Worm (Caenorhabditis elegans) whole organism, L4 larva: ENCODE measurements around the gene ekl-5.
A peak's percentile ranks its signal among the peaks of the same experiment; 100 is the strongest.

Experiments
- F26F4.8 ChIP-seq: fragments of 200-800 bp; sonication (Bioruptor generic); conservative IDR thresholded peaks from 2 replicates; pipeline ENCODE4 v1.3.6; 2022; ENCODE audit warnings: missing genetic modification characterization, missing compliant biosample characterization
- F37D6.2 ChIP-seq: sonication (generic microtip); optimal IDR thresholded peaks from 2 replicates; lab custom pipeline; 2016; ENCODE audit warnings: mild to moderate bottlenecking, missing genetic modification characterization, missing compliant biosample characterization
- F44E2.7 ChIP-seq: fragments of 200-800 bp; sonication (Bioruptor generic); IDR thresholded peaks from 2 replicates; pipeline ENCODE4 v2.1.2; 2022; ENCODE audit warnings: missing genetic modification characterization, missing compliant biosample characterization
- T20F7.1 ChIP-seq: fragments of 200-800 bp; sonication (Bioruptor generic); optimal IDR thresholded peaks from 2 replicates; lab custom pipeline; 2018; ENCODE audit warnings: mild to moderate bottlenecking, missing genetic modification characterization, missing compliant biosample characterization
- T26A8.4 ChIP-seq: fragments of 200-800 bp; sonication (Bioruptor generic); IDR thresholded peaks from 2 replicates; pipeline ENCODE4 v1.3.6; 2022; ENCODE audit warnings: missing genetic modification characterization, missing compliant biosample characterization
- Y48G9A.11 ChIP-seq: fragments of 200-800 bp; sonication (Bioruptor generic); IDR thresholded peaks from 2 replicates; pipeline ENCODE4 v1.3.6; 2022; ENCODE audit warnings: missing genetic modification reagents, missing genetic modification characterization, missing compliant biosample characterization
- Y75B8A.6 ChIP-seq: fragments of 200-800 bp; sonication (Bioruptor generic); IDR thresholded peaks from 2 replicates; pipeline ENCODE4 v1.3.6; 2022; ENCODE audit warnings: missing genetic modification reagents, missing genetic modification characterization, missing compliant biosample characterization
- ZK546.5 ChIP-seq, 2 experiments: sonication (generic microtip); optimal IDR thresholded peaks; 2 replicates each; lab custom pipeline; 2017; ENCODE audit warnings: missing biosample characterization in 2 of 2, missing genetic modification characterization in 2 of 2
- attf-4 ChIP-seq: sonication (generic microtip); optimal IDR thresholded peaks from 3 replicates; lab custom pipeline; 2017; ENCODE audit warnings: missing biosample characterization, missing genetic modification characterization
- ceh-62 ChIP-seq: sonication (generic microtip); optimal IDR thresholded peaks from 2 replicates; lab custom pipeline; 2017; ENCODE audit warnings: missing biosample characterization, missing genetic modification characterization
- ces-1 ChIP-seq: fragments of 150-350 bp; sonication (generic microtip); optimal IDR thresholded peaks from 4 replicates; lab custom pipeline; 2014; ENCODE audit warnings: missing biosample characterization, missing genetic modification reagents, missing genetic modification characterization
- ctbp-1 ChIP-seq: fragments of 200-800 bp; sonication (Bioruptor generic); IDR thresholded peaks from 2 replicates; pipeline ENCODE4 v1.3.6; 2022; ENCODE audit warnings: missing genetic modification reagents, missing genetic modification characterization, missing compliant biosample characterization
- daf-8 ChIP-seq: fragments of 200-800 bp; sonication (Bioruptor generic); IDR thresholded peaks from 2 replicates; pipeline ENCODE4 v1.3.6; 2022; ENCODE audit warnings: missing genetic modification characterization, missing compliant biosample characterization
- dmd-6 ChIP-seq: fragments of 200-800 bp; sonication (Bioruptor generic); IDR thresholded peaks from 2 replicates; pipeline ENCODE4 v1.3.6; 2022; ENCODE audit warnings: missing genetic modification reagents, missing genetic modification characterization, missing compliant biosample characterization
- dpl-1 ChIP-seq: fragments of 150-350 bp; optimal IDR thresholded peaks from 2 replicates; lab custom pipeline; 2014; ENCODE audit warnings: missing biosample characterization, missing genetic modification reagents, missing genetic modification characterization
- dve-1 ChIP-seq: sonication (generic microtip); optimal IDR thresholded peaks from 2 replicates; lab custom pipeline; 2017; ENCODE audit warnings: antibody characterized with exemption, mild to moderate bottlenecking, missing genetic modification characterization, missing compliant biosample characterization; ENCODE audit not compliant: insufficient read depth
- fkh-10 ChIP-seq: fragments of 150-350 bp; optimal IDR thresholded peaks from 2 replicates; lab custom pipeline; 2014; ENCODE audit warnings: missing biosample characterization, missing genetic modification reagents, missing genetic modification characterization
- gei-8 ChIP-seq: fragments of 200-800 bp; sonication (Bioruptor generic); optimal IDR thresholded peaks from 2 replicates; lab custom pipeline; 2018; ENCODE audit warnings: mild to moderate bottlenecking, missing genetic modification characterization, missing compliant biosample characterization
- hif-1 ChIP-seq, 2 experiments: sonication (generic microtip); optimal IDR thresholded peaks; 2 replicates each; lab custom pipeline; 2016 to 2017; ENCODE audit warnings: missing compliant biosample characterization in 2 of 2, missing genetic modification characterization in 2 of 2, missing genetic modification reagents in 2 of 2, missing genotype in 2 of 2, mild to moderate bottlenecking in 1 of 2
- hlh-11 ChIP-seq: fragments of 200-800 bp; sonication (Bioruptor generic); optimal IDR thresholded peaks from 2 replicates; lab custom pipeline; 2018; ENCODE audit warnings: mild to moderate bottlenecking, missing genetic modification characterization, missing compliant biosample characterization
- hlh-30 ChIP-seq: sonication (generic microtip); optimal IDR thresholded peaks from 2 replicates; lab custom pipeline; 2017; ENCODE audit warnings: antibody characterized with exemption, mild to moderate bottlenecking, missing genetic modification characterization, missing compliant biosample characterization; ENCODE audit not compliant: insufficient read depth
- hmg-1.1 ChIP-seq: fragments of 200-800 bp; sonication (Bioruptor generic); IDR thresholded peaks from 2 replicates; pipeline ENCODE4 v1.3.6; 2022; ENCODE audit warnings: missing genetic modification reagents, missing genetic modification characterization, missing compliant biosample characterization
- lim-7 ChIP-seq: fragments of 200-800 bp; sonication (Bioruptor generic); IDR thresholded peaks from 2 replicates; pipeline ENCODE4 v1.3.6; 2022; ENCODE audit warnings: missing genetic modification characterization, missing compliant biosample characterization
- lin-1 ChIP-seq: fragments of 200-800 bp; sonication (Bioruptor generic); IDR thresholded peaks from 2 replicates; pipeline ENCODE4 v1.3.6; 2022; ENCODE audit warnings: missing genetic modification reagents, missing genetic modification characterization, missing compliant biosample characterization
- lir-3 ChIP-seq: sonication (generic microtip); optimal IDR thresholded peaks from 2 replicates; lab custom pipeline; 2016; ENCODE audit warnings: mild to moderate bottlenecking, missing genetic modification characterization, missing compliant biosample characterization
- lsy-2 ChIP-seq, 2 experiments: fragments of 150-350 bp in 1 of 2; sonication (generic microtip) in 1 of 2; optimal IDR thresholded peaks; 2 replicates each; lab custom pipeline; 2014 to 2017; ENCODE audit warnings: missing biosample characterization in 2 of 2, missing genetic modification characterization in 2 of 2
- madf-5 ChIP-seq, 2 experiments: fragments of 200-800 bp; sonication (Bioruptor generic); IDR thresholded peaks; 2 replicates each; pipeline ENCODE4 v1.3.6; 2022; ENCODE audit warnings: missing compliant biosample characterization in 2 of 2, missing genetic modification characterization in 2 of 2
- mdl-1 ChIP-seq, 2 experiments: fragments of 150-350 bp in 1 of 2; sonication (generic microtip) in 1 of 2; optimal IDR thresholded peaks; 2 replicates each; lab custom pipeline; 2014 to 2017; ENCODE audit warnings: missing biosample characterization in 2 of 2, missing genetic modification characterization in 2 of 2
- mep-1 ChIP-seq: fragments of 150-350 bp; sonication (generic microtip); optimal IDR thresholded peaks from 3 replicates; lab custom pipeline; 2014; ENCODE audit warnings: missing biosample characterization, missing genetic modification characterization
- mxl-3 ChIP-seq: fragments of 200-800 bp; sonication (Bioruptor generic); optimal IDR thresholded peaks from 2 replicates; lab custom pipeline; 2018; ENCODE audit warnings: mild to moderate bottlenecking, missing genetic modification characterization, missing compliant biosample characterization
- nhr-10 ChIP-seq: fragments of 150-350 bp; optimal IDR thresholded peaks from 2 replicates; lab custom pipeline; 2014; ENCODE audit warnings: missing biosample characterization, missing genetic modification characterization
- nhr-25 ChIP-seq: sonication (generic microtip); optimal IDR thresholded peaks from 2 replicates; lab custom pipeline; 2017; ENCODE audit warnings: missing genetic modification characterization, mild to moderate bottlenecking, missing compliant biosample characterization, antibody characterized with exemption, moderate library complexity, borderline replicate concordance; ENCODE audit not compliant: insufficient read depth
- nhr-28 ChIP-seq: fragments of 150-350 bp; optimal IDR thresholded peaks from 2 replicates; lab custom pipeline; 2014; ENCODE audit warnings: missing biosample characterization, missing genetic modification characterization
- nhr-48 ChIP-seq: sonication (generic microtip); optimal IDR thresholded peaks from 2 replicates; lab custom pipeline; 2016; ENCODE audit warnings: mild to moderate bottlenecking, missing genetic modification characterization, missing compliant biosample characterization
- nhr-6 ChIP-seq: fragments of 150-350 bp; optimal IDR thresholded peaks from 2 replicates; lab custom pipeline; 2014; ENCODE audit warnings: missing biosample characterization, missing genetic modification characterization
- nhr-76 ChIP-seq: fragments of 150-350 bp; optimal IDR thresholded peaks from 2 replicates; lab custom pipeline; 2014; ENCODE audit warnings: missing biosample characterization, missing genetic modification characterization
- nhr-77 ChIP-seq: fragments of 150-350 bp; optimal IDR thresholded peaks from 2 replicates; lab custom pipeline; 2014; ENCODE audit warnings: missing biosample characterization, missing genetic modification characterization
- php-3 ChIP-seq: fragments of 200-800 bp; sonication (Bioruptor generic); IDR thresholded peaks from 2 replicates; pipeline ENCODE4 v1.3.6; 2022; ENCODE audit warnings: missing genetic modification reagents, missing genetic modification characterization, missing compliant biosample characterization
- pqm-1 ChIP-seq: sonication (generic microtip); optimal IDR thresholded peaks from 2 replicates; lab custom pipeline; 2017; ENCODE audit warnings: missing biosample characterization, missing genetic modification characterization
- rbr-2 ChIP-seq: sonication (generic microtip); optimal IDR thresholded peaks from 2 replicates; lab custom pipeline; 2016; ENCODE audit warnings: missing genotype, missing genetic modification characterization, missing compliant biosample characterization
- spr-1 ChIP-seq: sonication (generic microtip); optimal IDR thresholded peaks from 2 replicates; lab custom pipeline; 2016; ENCODE audit warnings: mild to moderate bottlenecking, missing genetic modification characterization, missing compliant biosample characterization
- unc-39 ChIP-seq: sonication (generic microtip); optimal IDR thresholded peaks from 2 replicates; lab custom pipeline; 2017; ENCODE audit warnings: missing biosample characterization, missing genetic modification characterization
- unc-62 ChIP-seq, 3 experiments: fragments of 150-350 bp in 1 of 3; sonication (generic microtip); optimal IDR thresholded peaks in 2 of 3; peaks in 1 of 3; 1 replicate in 1 of 3; 2 replicates in 2 of 3; lab custom pipeline; 2014 to 2017; ENCODE audit warnings: missing biosample characterization in 3 of 3, missing genetic modification characterization in 3 of 3, missing genetic modification reagents in 3 of 3, missing genotype in 1 of 3
- zfp-2 ChIP-seq: sonication (generic microtip); optimal IDR thresholded peaks from 2 replicates; lab custom pipeline; 2016; ENCODE audit warnings: mild to moderate bottlenecking, missing genetic modification characterization, missing compliant biosample characterization
- zfp-3 ChIP-seq: fragments of 200-800 bp; sonication (Bioruptor generic); conservative IDR thresholded peaks from 2 replicates; pipeline ENCODE4 v1.3.6; 2022; ENCODE audit warnings: missing genetic modification reagents, missing genetic modification characterization, missing compliant biosample characterization
- zip-11 ChIP-seq: fragments of 200-800 bp; sonication (Bioruptor generic); IDR thresholded peaks from 2 replicates; pipeline ENCODE4 v1.3.6; 2022; ENCODE audit warnings: missing genetic modification characterization, missing compliant biosample characterization
- ztf-11 ChIP-seq: fragments of 150-350 bp; optimal IDR thresholded peaks from 2 replicates; lab custom pipeline; 2014; ENCODE audit warnings: missing biosample characterization, missing genetic modification characterization

Gene ekl-5

ce11 chrX:13926029-13926428, 9.1 kb upstream of the ekl-5 start, which contains the start of gene meg-2:
Gene meg-2, minus strand, starts transcription at chrX:13926129.
- no peak for TF ChIP-seq lir-3 (tag; lab: Kevin White, UChicago)
- no peak for TF ChIP-seq F44E2.7
- TF ChIP-seq lin-1 (GFP tag; lab: Robert Waterston, UW), result no peak
- no peak for TF ChIP-seq nhr-77 (tag; lab: Kevin White, UChicago)
- TF ChIP-seq lim-7 (GFP tag; lab: Robert Waterston, UW), result no peak
- no peak for TF ChIP-seq nhr-10 (tag; lab: Kevin White, UChicago)
- TF ChIP-seq ZK546.5 (tag; optimal IDR thresholded peaks at IDR 0.05; lab: Kevin White, UChicago), result no peak
- TF ChIP-seq zfp-2 (tag; lab: Kevin White, UChicago), result no peak
- TF ChIP-seq php-3 (GFP tag; lab: Robert Waterston, UW), result no peak
- TF ChIP-seq unc-62 (GFP tag; optimal IDR thresholded peaks at IDR 0.05 in 1 of 2; lab: Kevin White, UChicago), result no peak
- TF ChIP-seq unc-62 (tag; optimal IDR thresholded peaks at IDR 0.05; lab: Kevin White, UChicago), result no peak
- no peak for TF ChIP-seq attf-4
- no peak for TF ChIP-seq T20F7.1 (GFP tag; lab: Kevin White, UChicago)
- TF ChIP-seq spr-1 (tag; lab: Kevin White, UChicago), result no peak
- TF ChIP-seq ceh-62 (tag; lab: Kevin White, UChicago), result no peak
- no peak for TF ChIP-seq F26F4.8
- TF ChIP-seq gei-8 (GFP tag; lab: Kevin White, UChicago), result no peak

- TF ChIP-seq rbr-2 (tag; lab: Kevin White, UChicago) (peak; percentile 57), nhr-48 (tag; lab: Kevin White, UChicago) (peak; percentile 26), unc-62 (GFP tag; optimal IDR thresholded peaks at IDR 0.05 in 1 of 2; lab: Kevin White, UChicago) (peak in 1 of 2 experiments; percentile 95), unc-62 (tag; optimal IDR thresholded peaks at IDR 0.05; lab: Kevin White, UChicago) (no peak), dmd-6 (GFP tag; lab: Robert Waterston, UW) (peak; percentile 25; the same call in 1 of the 2 replicates), mdl-1 (tag; optimal IDR thresholded peaks at IDR 0.05; lab: Kevin White, UChicago) (peak in 1 of 2 experiments; percentile 25), unc-39 (tag; lab: Kevin White, UChicago) (no peak), Y48G9A.11 (no peak), F37D6.2 (no peak), nhr-76 (tag; lab: Kevin White, UChicago) (no peak), zfp-3 (GFP tag; lab: Robert Waterston, UW) (0 out of 2 replicates have a peak, but pooled peaks have one; percentile 21), nhr-25 (tag; lab: Kevin White, UChicago) (peak; percentile 68), madf-5 (GFP tag; IDR thresholded peaks at IDR 0.05; lab: Robert Waterston, UW) (no peak), hmg-1.1 (0 out of 2 replicates have a peak, but pooled peaks have one; percentile 34), nhr-28 (tag; lab: Kevin White, UChicago) (peak; percentile 68), fkh-10 (GFP tag; lab: Kevin White, UChicago) (peak; percentile 32), ces-1 (GFP tag; lab: Kevin White, UChicago) (peak; percentile 11), hif-1 (tag; optimal IDR thresholded peaks at IDR 0.05; lab: Kevin White, UChicago) (peak in 1 of 2 experiments; percentile 8), nhr-6 (tag; lab: Kevin White, UChicago) (no peak), dpl-1 (GFP tag; lab: Kevin White, UChicago) (peak; percentile 29), ztf-11 (tag; lab: Kevin White, UChicago) (no peak), Y75B8A.6 (GFP tag; lab: Robert Waterston, UW) (0 out of 2 replicates have a peak, but pooled peaks have one; percentile 47), pqm-1 (tag; lab: Kevin White, UChicago) (no peak), ceh-62 (tag; lab: Kevin White, UChicago) (no peak), hlh-11 (tag; lab: Kevin White, UChicago) (peak; percentile 77), nhr-77 (tag; lab: Kevin White, UChicago) (no peak), daf-8 (GFP tag; lab: Robert Waterston, UW) (no peak), hlh-30 (peak; percentile 35), dve-1 (tag; lab: Kevin White, UChicago) (peak; percentile 37), lir-3 (tag; lab: Kevin White, UChicago) (no peak), mxl-3 (peak; percentile 57), zip-11 (GFP tag; lab: Robert Waterston, UW) (no peak), mep-1 (tag; lab: Kevin White, UChicago) (peak; percentile 74), nhr-10 (tag; lab: Kevin White, UChicago) (peak; percentile 9), lin-1 (GFP tag; lab: Robert Waterston, UW) (no peak), lsy-2 (tag; optimal IDR thresholded peaks at IDR 0.05; lab: Kevin White, UChicago) (peak in 1 of 2 experiments; percentile 46), ctbp-1 (0 out of 2 replicates have a peak, but pooled peaks have one; percentile 44), T26A8.4 (peak; percentile 51; the same call in 1 of the 2 replicates)
These were observed 3.5 kb upstream of the ekl-5 start for ce11 chrX:13920374-13920986.
